Fruit fly (Drosophila melanogaster): Measurements from ENCODE around the gene CG8001.

The CG8001 gene

dm6 chr3L:1802802-1803201, 46.8 kb downstream of the CG8001 start, which contains the start of the genes JTBR and CG42676 (continued):
- TF ChIP-seq CG2678 (tag; optimal IDR thresholded peaks at IDR 0.05): no peak
- TF ChIP-seq CG1529 (GFP tag; optimal IDR thresholded peaks at IDR 0.05): no peak
- TF ChIP-seq CG14710 (tag; optimal IDR thresholded peaks at IDR 0.05): peak; percentile 93
- TF ChIP-seq CG17912 (GFP tag; optimal IDR thresholded peaks at IDR 0.05): no peak
- peak; percentile 33 for TF ChIP-seq Max (GFP tag; optimal IDR thresholded peaks at IDR 0.05)
- peak; percentile 8 for TF ChIP-seq CG30403 (GFP tag; optimal IDR thresholded peaks at IDR 0.05)
- peak; percentile 22 for TF ChIP-seq CG15696 (tag; optimal IDR thresholded peaks at IDR 0.05)
- no peak for TF ChIP-seq CG10959 (GFP tag; IDR thresholded peaks at IDR 0.05)
- peak; percentile 29 for TF ChIP-seq dm (GFP tag; optimal IDR thresholded peaks at IDR 0.05)
- no peak for TF ChIP-seq Optix (GFP tag; IDR thresholded peaks at IDR 0.05)
- TF ChIP-seq pzg (GFP tag; optimal IDR thresholded peaks at IDR 0.05): peak; percentile 65
- TF ChIP-seq Elba2 (GFP tag; optimal IDR thresholded peaks at IDR 0.05): peak; percentile 57
- peak; percentile 42 for TF ChIP-seq CG8290 (GFP tag; optimal IDR thresholded peaks at IDR 0.05)
- no peak for TF ChIP-seq CG8290 (tag; optimal IDR thresholded peaks at IDR 0.05)
- TF ChIP-seq cad (GFP tag; optimal IDR thresholded peaks at IDR 0.05): peak; percentile 51
- no peak for TF ChIP-seq CG31441 (GFP tag; IDR thresholded peaks at IDR 0.05)
- peak in 1 of 3 experiments; percentile 35 for TF ChIP-seq lola (GFP tag; optimal IDR thresholded peaks at IDR 0.05)
- TF ChIP-seq phol (tag; optimal IDR thresholded peaks at IDR 0.05): peak; percentile 49
- peak; percentile 99 for TF ChIP-seq psq (GFP tag; optimal IDR thresholded peaks at IDR 0.05)
- peak; percentile 27 for TF ChIP-seq Dp (GFP tag; optimal IDR thresholded peaks at IDR 0.05)
- no peak for TF ChIP-seq NFAT (GFP tag; IDR thresholded peaks at IDR 0.05)
- TF ChIP-seq CG14860 (GFP tag; IDR thresholded peaks at IDR 0.05; ENCODE audit: partially characterized antibody): 0 out of 3 replicates have a peak, but pooled peaks have one; percentile 7
- peak; percentile 34 for TF ChIP-seq BEAF-32 (GFP tag; optimal IDR thresholded peaks at IDR 0.05)
- peak; percentile 87 for TF ChIP-seq CG9797 (GFP tag; optimal IDR thresholded peaks at IDR 0.05)
- no peak for TF ChIP-seq trh (GFP tag; optimal IDR thresholded peaks at IDR 0.05)
- no peak for TF ChIP-seq ftz-f1 (GFP tag; optimal IDR thresholded peaks at IDR 0.05)
- no peak for TF ChIP-seq Dad (GFP tag; optimal IDR thresholded peaks at IDR 0.05)
- peak; percentile 73 for TF ChIP-seq gfzf (GFP tag; optimal IDR thresholded peaks at IDR 0.05)
- TF ChIP-seq CG3995 (GFP tag; optimal IDR thresholded peaks at IDR 0.05): peak; percentile 2
- TF ChIP-seq prd (optimal IDR thresholded peaks at IDR 0.05): no peak
- 0 out of 3 replicates have a peak, but pooled peaks have one; percentile 18 for TF ChIP-seq prd (GFP tag; IDR thresholded peaks at IDR 0.05)
- TF ChIP-seq wdn (GFP tag; IDR thresholded peaks at IDR 0.05): no peak
- TF ChIP-seq zfh2 (GFP tag; optimal IDR thresholded peaks at IDR 0.05): no peak
- TF ChIP-seq ham (GFP tag; IDR thresholded peaks at IDR 0.05): no peak
- TF ChIP-seq CG9437 (GFP tag; optimal IDR thresholded peaks at IDR 0.05): peak; percentile 29
- peak; percentile 71 for TF ChIP-seq sens (GFP tag)
- 0 out of 2 replicates have a peak, but pooled peaks have one; percentile 33 for TF ChIP-seq sna (GFP tag; IDR thresholded peaks at IDR 0.05; ENCODE audit: partially characterized antibody)
- TF ChIP-seq Side (GFP tag; optimal IDR thresholded peaks at IDR 0.05): peak; percentile 52
- no peak for TF ChIP-seq her (GFP tag; optimal IDR thresholded peaks at IDR 0.05)
- TF ChIP-seq CG30020 (tag; optimal IDR thresholded peaks at IDR 0.05): peak; percentile 25
- peak; percentile 42; the same call in 1 of the 2 replicates for TF ChIP-seq amos (GFP tag; IDR thresholded peaks at IDR 0.05; ENCODE audit: partially characterized antibody)
- TF ChIP-seq CG2116 (GFP tag; optimal IDR thresholded peaks at IDR 0.05): peak; percentile 34
- peak; percentile 14 for TF ChIP-seq zen (tag; optimal IDR thresholded peaks at IDR 0.05)
- TF ChIP-seq Bgb (GFP tag; IDR thresholded peaks at IDR 0.05; ENCODE audit: partially characterized antibody): peak; percentile 50
- peak; percentile 100 for TF ChIP-seq CG15514 (GFP tag; optimal IDR thresholded peaks at IDR 0.05)
- peak in 1 of 2 experiments; percentile 45 for TF ChIP-seq Pdp1 (GFP tag; optimal IDR thresholded peaks at IDR 0.05)
- TF ChIP-seq Lhr (GFP tag; optimal IDR thresholded peaks at IDR 0.05): peak; percentile 75
- TF ChIP-seq vnd (GFP tag; IDR thresholded peaks at IDR 0.05; ENCODE audit: partially characterized antibody): 0 out of 3 replicates have a peak, but pooled peaks have one; percentile 28
- peak; percentile 54 for TF ChIP-seq nmo (GFP tag; optimal IDR thresholded peaks at IDR 0.05)
- no peak for TF ChIP-seq hkb (optimal IDR thresholded peaks at IDR 0.05)
- TF ChIP-seq hkb (GFP tag; IDR thresholded peaks at IDR 0.05): no peak
